Worm (Caenorhabditis elegans): Measurements from ENCODE around the gene Y39B6A.5.

The Y39B6A.5 gene

DNA sequence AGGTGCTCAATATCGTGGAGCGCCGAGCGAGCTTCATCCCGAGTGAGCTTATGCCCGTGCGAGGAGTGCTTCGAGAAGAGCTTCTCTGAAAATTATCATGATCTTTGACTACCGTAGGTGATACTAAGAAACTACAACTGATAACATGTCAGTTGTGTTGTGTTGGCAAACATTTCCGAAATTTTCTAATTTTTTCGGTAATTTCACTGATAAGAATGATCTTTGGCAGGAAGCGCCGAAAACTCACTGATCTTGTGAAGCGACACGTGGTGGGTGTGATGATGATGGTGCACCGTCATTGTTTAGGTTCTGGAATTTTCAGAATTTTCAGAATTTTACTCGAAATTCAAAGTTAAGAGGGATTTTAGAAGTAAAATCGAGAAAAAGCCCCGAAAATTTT, 44.6 kb upstream of the Y39B6A.5 start, which contains the start of gene Y39B6A.1:
Y39B6A.1 (minus strand) TSS at position 309 of the 400 bp plus-strand sequence.
- TF ChIP-seq sdz-38 (tag; optimal IDR thresholded peaks at IDR 0.05) (no peak), hsf-1 (GFP tag; IDR thresholded peaks at IDR 0.05) (0 out of 2 replicates have a peak, but pooled peaks have one; percentile 36), Y56A3A.18 (GFP tag; IDR thresholded peaks at IDR 0.05) (no peak), let-607 (tag; optimal IDR thresholded peaks at IDR 0.05) (peak; percentile 8 to 24), Y53F4B.3 (GFP tag; IDR thresholded peaks at IDR 0.05) (no peak), ZK185.1 (tag; optimal IDR thresholded peaks at IDR 0.05; ENCODE audit: poor library complexity, severe bottlenecking) (no peak), mcd-1 (GFP tag; IDR thresholded peaks at IDR 0.05) (no peak), lir-1 (GFP tag; conservative IDR thresholded peaks at IDR 0.05) (no peak), C17E4.6 (GFP tag; IDR thresholded peaks at IDR 0.05) (no peak), nhr-80 (tag; optimal IDR thresholded peaks at IDR 0.05) (peak; percentile 36)

DNA sequence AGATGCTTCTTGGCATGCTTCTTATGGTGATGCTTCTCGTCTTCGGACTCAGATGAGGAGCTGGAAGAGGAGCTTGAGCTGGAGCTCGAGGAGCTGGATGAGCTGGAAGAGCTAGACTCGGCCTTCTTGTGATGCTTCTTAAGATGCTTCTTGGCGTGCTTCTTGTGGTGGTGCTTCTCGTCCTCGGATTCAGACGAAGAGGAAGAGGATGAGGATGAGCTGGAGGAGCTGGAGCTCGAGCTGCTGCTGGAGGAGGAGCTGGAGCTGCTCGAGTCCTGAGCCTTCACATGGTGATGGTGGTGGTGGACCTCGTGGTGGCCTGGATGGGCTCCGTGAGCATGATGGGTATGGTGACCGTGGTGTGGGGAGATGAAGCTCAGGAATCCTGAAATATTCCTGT, 44.1 kb upstream of the Y39B6A.5 start:
- peak; percentile 82 for TF ChIP-seq zfh-2 (GFP tag; conservative IDR thresholded peaks at IDR 0.05)
- TF ChIP-seq mcd-1 (GFP tag; IDR thresholded peaks at IDR 0.05): no peak
- TF ChIP-seq Y53G8AR.9 (GFP tag; conservative IDR thresholded peaks at IDR 0.05): 0 out of 2 replicates have a peak, but pooled peaks have one; percentile 32
- peak; percentile 83; the same call in 1 of the 2 replicates for TF ChIP-seq egrh-3 (GFP tag; IDR thresholded peaks at IDR 0.05)
- TF ChIP-seq madf-6 (GFP tag; IDR thresholded peaks at IDR 0.05): no peak
- TF ChIP-seq B0019.2 (GFP tag; conservative IDR thresholded peaks at IDR 0.05): no peak

DNA sequence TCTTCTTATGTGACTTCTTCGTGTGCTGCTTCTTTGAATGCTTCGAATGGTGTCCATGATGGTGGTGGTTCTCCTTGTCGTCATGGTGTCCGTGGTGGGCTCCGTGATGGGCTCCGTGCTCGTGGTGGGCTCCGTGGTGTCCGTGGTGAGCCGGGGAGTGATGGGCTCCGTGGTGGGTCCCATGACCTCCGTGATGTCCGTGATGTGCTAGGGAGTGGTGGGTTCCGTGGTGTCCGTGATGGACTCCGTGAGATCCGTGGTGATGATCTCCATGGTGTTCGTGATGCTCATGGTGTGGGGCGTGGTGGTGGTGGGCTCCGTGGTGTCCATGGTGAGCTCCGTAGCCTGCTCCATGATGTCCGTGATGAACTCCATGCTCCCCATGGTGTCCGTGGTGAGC, 42.5 kb upstream of the Y39B6A.5 start:
- TF ChIP-seq attf-6 (GFP tag; IDR thresholded peaks at IDR 0.05) (no peak), F57A8.1 (GFP tag; optimal IDR thresholded peaks at IDR 0.05) (no peak), snpc-1.1 (tag; optimal IDR thresholded peaks at IDR 0.05; ENCODE audit: insufficient read depth) (no peak), mes-4 (tag; optimal IDR thresholded peaks at IDR 0.05) (no peak), egl-18 (GFP tag; IDR thresholded peaks at IDR 0.05) (no peak), zfh-2 (GFP tag; conservative IDR thresholded peaks at IDR 0.05) (peak; percentile 51; the same call in 1 of the 2 replicates), unc-130 (GFP tag; optimal IDR thresholded peaks at IDR 0.05) (no peak)

DNA sequence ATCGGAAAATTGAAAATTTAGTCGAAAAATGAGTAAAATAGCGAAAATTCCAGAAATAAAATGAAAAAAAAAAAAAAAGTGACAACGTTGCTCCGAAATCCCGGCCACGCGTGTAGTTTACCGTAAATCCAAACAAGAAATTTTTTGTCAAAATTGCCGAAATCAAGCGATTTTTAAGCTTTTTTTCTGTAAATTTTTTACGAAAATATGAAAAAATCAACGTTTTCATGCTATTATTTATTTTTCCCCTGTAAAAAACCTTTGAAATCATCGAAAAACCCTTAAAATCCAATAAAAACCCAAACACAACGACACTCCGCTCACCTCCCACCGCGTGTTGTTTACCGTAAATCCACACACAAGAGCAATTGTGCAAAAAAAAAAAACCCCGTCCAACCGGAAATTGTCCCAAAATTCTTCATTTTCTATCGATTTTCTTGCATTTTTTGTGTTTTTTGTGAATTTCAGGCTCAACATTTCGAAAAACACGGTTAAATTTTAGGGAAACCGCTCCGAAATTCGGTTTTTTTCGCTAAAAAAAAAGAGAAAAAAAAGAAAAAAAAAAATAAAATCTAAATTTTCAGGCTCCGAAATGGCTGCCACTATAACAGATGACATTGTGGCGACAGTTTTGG, 31.4 kb upstream of the Y39B6A.5 start, which contains the start of the genes Y39B6A.3 and pph-5:
Y39B6A.3 (minus strand) TSS at position 51 of the 635 bp plus-strand sequence.
pph-5 (plus strand) TSS at position 585 of the 635 bp plus-strand sequence.
- TF ChIP-seq T26A5.8 (tag; optimal IDR thresholded peaks at IDR 0.05): no peak
- TF ChIP-seq K12H6.12 (tag; optimal IDR thresholded peaks at IDR 0.05): peak; percentile 31
- 0 out of 2 replicates have a peak, but pooled peaks have one; percentile 38 for TF ChIP-seq K11D2.4 (GFP tag; IDR thresholded peaks at IDR 0.05)
- TF ChIP-seq attf-5 (GFP tag; optimal IDR thresholded peaks at IDR 0.05): peak; percentile 69
- peak; percentile 98 for TF ChIP-seq attf-3 (GFP tag; conservative IDR thresholded peaks at IDR 0.05)
- no peak for TF ChIP-seq cebp-1 (GFP tag; IDR thresholded peaks at IDR 0.05)
- TF ChIP-seq cebp-1 (tag; optimal IDR thresholded peaks at IDR 0.05): peak; percentile 2
- no peak for TF ChIP-seq snpc-1.1 (tag; optimal IDR thresholded peaks at IDR 0.05; ENCODE audit: insufficient read depth)
- no peak for TF ChIP-seq efl-1 (GFP tag; optimal IDR thresholded peaks at IDR 0.05)
- peak; percentile 36 for TF ChIP-seq lin-40 (tag; optimal IDR thresholded peaks at IDR 0.05)
- TF ChIP-seq snpc-3.4 (tag; optimal IDR thresholded peaks at IDR 0.05): peak; percentile 25
- TF ChIP-seq nhr-179 (tag; optimal IDR thresholded peaks at IDR 0.05): no peak
- no peak for TF ChIP-seq hlh-26 (GFP tag; conservative IDR thresholded peaks at IDR 0.05)
- TF ChIP-seq sea-2 (GFP tag; IDR thresholded peaks at IDR 0.05): no peak
- TF ChIP-seq mxl-1 (tag; optimal IDR thresholded peaks at IDR 0.05): no peak
- no peak for TF ChIP-seq B0261.1 (tag; optimal IDR thresholded peaks at IDR 0.05)
- no peak for TF ChIP-seq ceh-58 (GFP tag; IDR thresholded peaks at IDR 0.05)
- TF ChIP-seq snpc-4 (GFP tag; optimal IDR thresholded peaks at IDR 0.05): no peak
- TF ChIP-seq snpc-4 (tag; optimal IDR thresholded peaks at IDR 0.05): peak in 1 of 4 experiments; percentile 36
